Worm (Caenorhabditis elegans): ENCODE data around the gene spin-3.

Gene spin-3

DNA sequence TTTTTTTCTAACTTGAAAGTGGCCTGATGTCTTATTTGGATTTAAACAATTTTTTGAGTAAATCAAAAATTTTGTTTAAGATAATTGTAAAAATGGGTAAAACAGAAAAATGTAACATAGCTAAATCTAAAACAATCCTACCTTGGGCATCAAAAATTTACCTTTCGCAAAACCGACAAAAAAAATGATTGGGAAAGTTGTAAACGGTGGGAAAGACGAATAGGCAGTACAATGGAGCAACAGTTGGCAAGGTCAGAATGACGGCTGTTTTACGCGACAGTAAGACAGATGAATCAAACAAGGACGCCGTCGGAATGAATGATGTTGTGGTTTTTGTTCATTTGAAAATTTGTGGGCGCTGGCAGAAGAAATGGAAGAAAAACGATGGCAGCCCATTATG is 44.4 kb downstream of the spin-3 start:
- TF ChIP-seq him-1 (tag; optimal IDR thresholded peaks at IDR 0.05) (no peak), W03F9.2 (tag; optimal IDR thresholded peaks at IDR 0.05) (no peak), dao-5 (tag; optimal IDR thresholded peaks at IDR 0.05) (no peak)

DNA sequence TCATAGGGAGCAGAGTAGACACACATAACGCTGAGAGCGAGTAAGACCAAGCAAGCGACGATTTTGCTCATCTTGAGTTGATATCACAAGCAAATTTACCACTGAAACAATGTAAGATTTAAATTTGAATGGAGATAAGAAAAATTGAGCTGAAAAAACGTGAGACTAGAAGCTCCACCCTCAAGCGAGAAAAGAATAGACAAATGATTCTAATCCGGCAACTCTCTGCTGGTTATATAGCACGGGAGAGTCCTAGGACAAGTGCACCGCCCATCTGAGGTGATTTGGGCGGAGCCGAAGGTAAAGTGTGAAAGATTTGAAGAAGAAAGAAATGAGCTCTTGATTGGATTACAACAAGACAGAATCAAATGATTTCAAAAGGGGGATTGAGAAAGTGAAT is 48.3 kb downstream of the spin-3 start, which contains the start of gene nlp-3:
Gene nlp-3, minus strand, starts transcription at position 101 of the 400 bp plus-strand sequence.
- TF ChIP-seq him-1 (tag; optimal IDR thresholded peaks at IDR 0.05), result no peak
- no peak for TF ChIP-seq dao-5 (tag; optimal IDR thresholded peaks at IDR 0.05)
- TF ChIP-seq W03F9.2 (tag; optimal IDR thresholded peaks at IDR 0.05), result no peak

DNA sequence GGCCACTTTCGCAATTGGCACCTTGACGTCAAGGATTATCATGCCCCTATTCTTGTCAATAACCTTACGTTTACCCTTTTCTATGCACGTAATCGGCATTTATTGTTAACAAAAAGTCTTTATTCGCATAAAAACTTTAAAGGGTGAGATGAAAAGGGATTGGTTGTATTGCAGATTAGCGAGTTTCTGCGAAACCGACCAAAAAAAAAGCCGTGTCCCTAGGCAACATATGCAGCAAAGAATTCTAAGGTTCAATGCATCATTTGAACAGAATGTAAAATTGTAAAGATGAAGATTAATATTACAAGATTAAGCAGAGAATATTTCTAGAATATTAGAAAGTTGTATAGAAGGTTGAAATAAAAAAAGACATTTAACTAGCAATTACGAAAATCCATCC is 52.0 kb downstream of the spin-3 start:
- no peak for TF ChIP-seq W03F9.2 (tag; optimal IDR thresholded peaks at IDR 0.05)
- no peak for TF ChIP-seq dao-5 (tag; optimal IDR thresholded peaks at IDR 0.05)
- no peak for TF ChIP-seq him-1 (tag; optimal IDR thresholded peaks at IDR 0.05)
